Worm (Caenorhabditis elegans) whole organism, L4 larva: ENCODE data around the gene cpi-1.

Experiments used
- F26F4.8 ChIP-seq: fragments of 200-800 bp; sonication (Bioruptor generic); conservative IDR thresholded peaks from 2 replicates; pipeline ENCODE4 v1.3.6; 2022; ENCODE audit warnings: missing genetic modification characterization, missing compliant biosample characterization
- F44E2.7 ChIP-seq: fragments of 200-800 bp; sonication (Bioruptor generic); IDR thresholded peaks from 2 replicates; pipeline ENCODE4 v2.1.2; 2022; ENCODE audit warnings: missing genetic modification characterization, missing compliant biosample characterization
- R02D3.7 ChIP-seq: fragments of 150-350 bp; sonication (generic microtip); optimal IDR thresholded peaks from 3 replicates; lab custom pipeline; 2014; ENCODE audit warnings: missing biosample characterization, missing genetic modification characterization
- Y105C5A.15 ChIP-seq: fragments of 200-800 bp; sonication (Bioruptor generic); IDR thresholded peaks from 2 replicates; pipeline ENCODE4 v1.3.6; 2022; ENCODE audit warnings: missing genetic modification characterization, missing compliant biosample characterization
- Y75B8A.6 ChIP-seq: fragments of 200-800 bp; sonication (Bioruptor generic); IDR thresholded peaks from 2 replicates; pipeline ENCODE4 v1.3.6; 2022; ENCODE audit warnings: missing genetic modification reagents, missing genetic modification characterization, missing compliant biosample characterization
- ZK337.2 ChIP-seq: fragments of 200-800 bp; sonication (Bioruptor generic); IDR thresholded peaks from 2 replicates; pipeline ENCODE4 v1.3.6; 2022; ENCODE audit warnings: missing genetic modification reagents, missing genetic modification characterization, missing compliant biosample characterization
- ZK546.5 ChIP-seq, 2 experiments: sonication (generic microtip); optimal IDR thresholded peaks; 2 replicates each; lab custom pipeline; 2017; ENCODE audit warnings: missing biosample characterization in 2 of 2, missing genetic modification characterization in 2 of 2
- aly-2 ChIP-seq: sonication (generic microtip); optimal IDR thresholded peaks from 2 replicates; lab custom pipeline; 2018; ENCODE audit warnings: missing biosample characterization, missing genetic modification characterization
- attf-4 ChIP-seq: sonication (generic microtip); optimal IDR thresholded peaks from 3 replicates; lab custom pipeline; 2017; ENCODE audit warnings: missing biosample characterization, missing genetic modification characterization
- ceh-32 ChIP-seq: sonication (generic microtip); optimal IDR thresholded peaks from 2 replicates; lab custom pipeline; 2016; ENCODE audit warnings: mild to moderate bottlenecking, missing genetic modification characterization, missing compliant biosample characterization; ENCODE audit not compliant: poor library complexity
- ceh-62 ChIP-seq: sonication (generic microtip); optimal IDR thresholded peaks from 2 replicates; lab custom pipeline; 2017; ENCODE audit warnings: missing biosample characterization, missing genetic modification characterization
- ceh-82 ChIP-seq: sonication (generic microtip); optimal IDR thresholded peaks from 2 replicates; lab custom pipeline; 2017; ENCODE audit warnings: missing biosample characterization, missing genetic modification characterization
- cey-2 ChIP-seq: sonication (generic microtip); optimal IDR thresholded peaks from 3 replicates; lab custom pipeline; 2017; ENCODE audit warnings: missing genetic modification characterization, mild to moderate bottlenecking, missing compliant biosample characterization, antibody characterized with exemption, borderline replicate concordance; ENCODE audit not compliant: insufficient read depth
- daf-19 ChIP-seq: fragments of 200-800 bp; sonication (Bioruptor generic); conservative IDR thresholded peaks from 2 replicates; pipeline ENCODE4 v1.3.6; 2022; ENCODE audit warnings: missing genetic modification characterization, missing compliant biosample characterization
- dmd-8 ChIP-seq: fragments of 200-800 bp; sonication (Bioruptor generic); IDR thresholded peaks from 2 replicates; pipeline ENCODE4 v1.3.6; 2022; ENCODE audit warnings: missing genetic modification characterization, missing compliant biosample characterization
- dmd-9 ChIP-seq: fragments of 200-800 bp; sonication (Bioruptor generic); IDR thresholded peaks from 2 replicates; pipeline ENCODE4 v1.3.6; 2022; ENCODE audit warnings: missing genetic modification reagents, missing genetic modification characterization, missing compliant biosample characterization
- duxl-1 ChIP-seq: sonication (generic microtip); optimal IDR thresholded peaks from 2 replicates; lab custom pipeline; 2016; ENCODE audit warnings: mild to moderate bottlenecking, missing genetic modification characterization, moderate library complexity, missing compliant biosample characterization; ENCODE audit not compliant: poor library complexity
- dve-1 ChIP-seq: sonication (generic microtip); optimal IDR thresholded peaks from 2 replicates; lab custom pipeline; 2017; ENCODE audit warnings: antibody characterized with exemption, mild to moderate bottlenecking, missing genetic modification characterization, missing compliant biosample characterization; ENCODE audit not compliant: insufficient read depth
- egl-27 ChIP-seq: sonication (generic microtip); optimal IDR thresholded peaks from 3 replicates; lab custom pipeline; 2017; ENCODE audit warnings: missing biosample characterization, missing genetic modification reagents, missing genetic modification characterization
- egl-43 ChIP-seq: fragments of 200-800 bp; sonication (Bioruptor generic); IDR thresholded peaks from 2 replicates; pipeline ENCODE4 v1.3.6; 2022; ENCODE audit warnings: missing genetic modification reagents, missing genetic modification characterization, missing compliant biosample characterization
- fkh-10 ChIP-seq: fragments of 150-350 bp; optimal IDR thresholded peaks from 2 replicates; lab custom pipeline; 2014; ENCODE audit warnings: missing biosample characterization, missing genetic modification reagents, missing genetic modification characterization
- hlh-11 ChIP-seq: fragments of 200-800 bp; sonication (Bioruptor generic); optimal IDR thresholded peaks from 2 replicates; lab custom pipeline; 2018; ENCODE audit warnings: mild to moderate bottlenecking, missing genetic modification characterization, missing compliant biosample characterization
- hlh-30 ChIP-seq: sonication (generic microtip); optimal IDR thresholded peaks from 2 replicates; lab custom pipeline; 2017; ENCODE audit warnings: antibody characterized with exemption, mild to moderate bottlenecking, missing genetic modification characterization, missing compliant biosample characterization; ENCODE audit not compliant: insufficient read depth
- jun-1 ChIP-seq: fragments of 150-350 bp; optimal IDR thresholded peaks from 2 replicates; lab custom pipeline; 2014; ENCODE audit warnings: missing biosample characterization, missing genetic modification reagents, missing genetic modification characterization
- lin-15B ChIP-seq: fragments of 150-350 bp; sonication (generic microtip); optimal IDR thresholded peaks from 3 replicates; lab custom pipeline; 2014; ENCODE audit warnings: missing biosample characterization, missing genetic modification characterization
- lin-38 ChIP-seq: fragments of 200-800 bp; sonication (Bioruptor generic); IDR thresholded peaks from 2 replicates; pipeline ENCODE4 v1.3.6; 2022; ENCODE audit warnings: missing genetic modification reagents, missing genetic modification characterization, missing compliant biosample characterization
- madf-9 ChIP-seq: fragments of 200-800 bp; sonication (Bioruptor generic); conservative IDR thresholded peaks from 2 replicates; pipeline ENCODE4 v1.3.6; 2022; ENCODE audit warnings: missing genetic modification reagents, missing genetic modification characterization, missing compliant biosample characterization
- mep-1 ChIP-seq: fragments of 150-350 bp; sonication (generic microtip); optimal IDR thresholded peaks from 3 replicates; lab custom pipeline; 2014; ENCODE audit warnings: missing biosample characterization, missing genetic modification characterization
- mes-2 ChIP-seq: sonication (generic microtip); optimal IDR thresholded peaks from 2 replicates; lab custom pipeline; 2016; ENCODE audit warnings: missing genotype, mild to moderate bottlenecking, missing genetic modification characterization, missing compliant biosample characterization; ENCODE audit not compliant: poor library complexity, severe bottlenecking
- mxl-2 ChIP-seq: fragments of 200-800 bp; sonication (Bioruptor generic); conservative IDR thresholded peaks from 2 replicates; pipeline ENCODE4 v1.3.6; 2022; ENCODE audit warnings: missing genetic modification reagents, missing genetic modification characterization, missing compliant biosample characterization
- nhr-10 ChIP-seq: fragments of 150-350 bp; optimal IDR thresholded peaks from 2 replicates; lab custom pipeline; 2014; ENCODE audit warnings: missing biosample characterization, missing genetic modification characterization
- nhr-102 ChIP-seq: sonication (generic microtip); optimal IDR thresholded peaks from 2 replicates; lab custom pipeline; 2016; ENCODE audit warnings: mild to moderate bottlenecking, missing genetic modification characterization, moderate library complexity, missing compliant biosample characterization
- nhr-11 ChIP-seq: fragments of 150-350 bp; optimal IDR thresholded peaks from 2 replicates; lab custom pipeline; 2014; ENCODE audit warnings: missing biosample characterization, missing genetic modification characterization
- nhr-111 ChIP-seq: fragments of 200-800 bp; sonication (Bioruptor generic); optimal IDR thresholded peaks from 2 replicates; lab custom pipeline; 2018; ENCODE audit warnings: mild to moderate bottlenecking, missing genetic modification characterization, missing compliant biosample characterization
- nhr-237 ChIP-seq: sonication (generic microtip); optimal IDR thresholded peaks from 2 replicates; lab custom pipeline; 2017; ENCODE audit warnings: missing biosample characterization, missing genetic modification characterization
- nhr-25 ChIP-seq: sonication (generic microtip); optimal IDR thresholded peaks from 2 replicates; lab custom pipeline; 2017; ENCODE audit warnings: missing genetic modification characterization, mild to moderate bottlenecking, missing compliant biosample characterization, antibody characterized with exemption, moderate library complexity, borderline replicate concordance; ENCODE audit not compliant: insufficient read depth
- nhr-42 ChIP-seq: fragments of 200-800 bp; sonication (Bioruptor generic); IDR thresholded peaks from 2 replicates; pipeline ENCODE4 v1.3.6; 2022; ENCODE audit warnings: missing genetic modification characterization, missing compliant biosample characterization
- nhr-48 ChIP-seq: sonication (generic microtip); optimal IDR thresholded peaks from 2 replicates; lab custom pipeline; 2016; ENCODE audit warnings: mild to moderate bottlenecking, missing genetic modification characterization, missing compliant biosample characterization
- nhr-6 ChIP-seq: fragments of 150-350 bp; optimal IDR thresholded peaks from 2 replicates; lab custom pipeline; 2014; ENCODE audit warnings: missing biosample characterization, missing genetic modification characterization
- nhr-76 ChIP-seq: fragments of 150-350 bp; optimal IDR thresholded peaks from 2 replicates; lab custom pipeline; 2014; ENCODE audit warnings: missing biosample characterization, missing genetic modification characterization
- php-3 ChIP-seq: fragments of 200-800 bp; sonication (Bioruptor generic); IDR thresholded peaks from 2 replicates; pipeline ENCODE4 v1.3.6; 2022; ENCODE audit warnings: missing genetic modification reagents, missing genetic modification characterization, missing compliant biosample characterization
- pqm-1 ChIP-seq: sonication (generic microtip); optimal IDR thresholded peaks from 2 replicates; lab custom pipeline; 2017; ENCODE audit warnings: missing biosample characterization, missing genetic modification characterization
- set-16 ChIP-seq: fragments of 200-800 bp; sonication (Bioruptor generic); IDR thresholded peaks from 2 replicates; pipeline ENCODE4 v1.3.6; 2022; ENCODE audit warnings: missing genetic modification reagents, missing genetic modification characterization, missing compliant biosample characterization
- tra-1 ChIP-seq: fragments of 200-800 bp; sonication (Bioruptor generic); IDR thresholded peaks from 2 replicates; pipeline ENCODE4 v1.3.6; 2022; ENCODE audit warnings: missing genetic modification reagents, missing genetic modification characterization, missing compliant biosample characterization
- unc-130 ChIP-seq: sonication (generic microtip); optimal IDR thresholded peaks from 2 replicates; lab custom pipeline; 2016; ENCODE audit warnings: missing genetic modification reagents, missing genetic modification characterization, missing compliant biosample characterization
- zag-1 ChIP-seq: fragments of 150-350 bp; optimal IDR thresholded peaks from 2 replicates; lab custom pipeline; 2014; ENCODE audit warnings: missing biosample characterization, missing genetic modification characterization
- zfp-2 ChIP-seq: sonication (generic microtip); optimal IDR thresholded peaks from 2 replicates; lab custom pipeline; 2016; ENCODE audit warnings: mild to moderate bottlenecking, missing genetic modification characterization, missing compliant biosample characterization
- ztf-7 ChIP-seq: fragments of 150-350 bp; optimal IDR thresholded peaks from 2 replicates; lab custom pipeline; 2014; ENCODE audit warnings: missing biosample characterization, missing genetic modification characterization

Gene cpi-1

DNA sequence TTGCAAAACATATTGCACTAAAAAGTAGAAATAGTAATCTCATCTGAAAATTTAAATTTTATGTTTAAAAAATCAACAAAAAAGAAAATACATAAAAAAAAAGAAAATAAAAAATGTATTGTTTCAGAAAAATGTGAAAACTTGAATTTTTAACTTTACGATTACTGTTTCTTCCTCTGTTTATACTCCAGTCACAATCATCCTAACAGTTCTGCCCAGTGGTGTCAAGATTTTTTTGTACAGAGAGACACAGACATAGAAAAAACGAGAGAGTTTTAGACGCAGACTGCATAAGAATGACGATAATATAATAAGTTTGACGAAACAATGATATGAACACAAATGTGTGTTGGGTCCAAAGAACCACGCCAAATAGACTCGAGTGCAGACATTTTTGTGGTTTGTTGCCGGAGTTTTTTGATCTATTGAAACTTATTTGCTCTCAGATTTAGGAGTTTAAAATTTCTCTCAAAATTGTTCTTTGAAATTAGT, 9.9 kb downstream of the cpi-1 start, which contains the start of gene ugt-20 (continued):
- TF ChIP-seq Y105C5A.15 (GFP tag; lab: Robert Waterston, UW), result no peak
- TF ChIP-seq lin-15B, result no peak
- no peak for TF ChIP-seq daf-19 (GFP tag; lab: Robert Waterston, UW)
- TF ChIP-seq hlh-11 (tag; lab: Kevin White, UChicago), result peak; percentile 93
- TF ChIP-seq nhr-25, result no peak
- TF ChIP-seq nhr-6, result peak; percentile 72
- peak; percentile 88 for TF ChIP-seq nhr-48 (tag; lab: Kevin White, UChicago)
- peak; percentile 94 for TF ChIP-seq nhr-102
- no peak for TF ChIP-seq lin-38 (GFP tag; lab: Robert Waterston, UW)
- TF ChIP-seq fkh-10 (GFP tag; lab: Kevin White, UChicago), result no peak
- no peak for TF ChIP-seq F44E2.7
- peak; percentile 62 for TF ChIP-seq hlh-30 (tag; lab: Kevin White, UChicago)
- no peak for TF ChIP-seq ceh-32 (tag; lab: Kevin White, UChicago)
- no peak for TF ChIP-seq nhr-42 (GFP tag; lab: Robert Waterston, UW)
- TF ChIP-seq duxl-1 (tag; lab: Kevin White, UChicago), result no peak
- no peak for TF ChIP-seq unc-130 (GFP tag; lab: Kevin White, UChicago)
- no peak for TF ChIP-seq nhr-11 (tag; lab: Kevin White, UChicago)
- TF ChIP-seq attf-4 (tag; lab: Kevin White, UChicago), result no peak
- TF ChIP-seq ceh-62 (tag; lab: Kevin White, UChicago), result no peak
- TF ChIP-seq nhr-111 (GFP tag; lab: Kevin White, UChicago), result no peak
- TF ChIP-seq zfp-2 (tag; lab: Kevin White, UChicago), result no peak
- no peak for TF ChIP-seq cey-2
- no peak for TF ChIP-seq Y75B8A.6
- TF ChIP-seq mes-2 (tag; lab: Kevin White, UChicago), result no peak
- TF ChIP-seq nhr-237 (tag; lab: Kevin White, UChicago), result no peak
- TF ChIP-seq egl-27, result no peak
- no peak for TF ChIP-seq nhr-76
- no peak for TF ChIP-seq mxl-2 (GFP tag; lab: Robert Waterston, UW)
- no peak for TF ChIP-seq madf-9
- TF ChIP-seq dmd-9 (GFP tag; lab: Robert Waterston, UW), result no peak
- TF ChIP-seq F26F4.8 (GFP tag; lab: Robert Waterston, UW), result no peak
- TF ChIP-seq tra-1, result no peak
- TF ChIP-seq mep-1, result peak; percentile 58
- no peak for TF ChIP-seq zag-1 (tag; lab: Kevin White, UChicago)
- no peak for TF ChIP-seq aly-2 (tag; lab: Kevin White, UChicago)
- peak; percentile 80 for TF ChIP-seq nhr-10
- no peak for TF ChIP-seq R02D3.7 (tag; lab: Kevin White, UChicago)
- TF ChIP-seq php-3 (GFP tag; lab: Robert Waterston, UW), result no peak
- no peak for TF ChIP-seq ZK337.2
- TF ChIP-seq pqm-1 (tag; lab: Kevin White, UChicago), result peak; percentile 86
- no peak for TF ChIP-seq ZK546.5 (tag; optimal IDR thresholded peaks at IDR 0.05; lab: Kevin White, UChicago)
- no peak for TF ChIP-seq ceh-82 (tag; lab: Kevin White, UChicago)
- TF ChIP-seq egl-43 (GFP tag; lab: Robert Waterston, UW), result no peak
- no peak for TF ChIP-seq ztf-7 (tag; lab: Kevin White, UChicago)
- TF ChIP-seq dmd-8 (GFP tag; lab: Robert Waterston, UW), result no peak
- TF ChIP-seq set-16 (GFP tag; lab: Robert Waterston, UW), result no peak
- peak; percentile 98 for TF ChIP-seq dve-1 (tag; lab: Kevin White, UChicago)
- TF ChIP-seq jun-1, result peak; percentile 48
- TF ChIP-seq, all 104 proteins: peak for 18
